Fruit fly (Drosophila melanogaster): ENCODE results near the gene Tim9a.

The Tim9a gene

dm6 chrX:13395988-13396377, 11.0 kb downstream of the Tim9a start:
- TF ChIP-seq fd96Ca (GFP tag; IDR thresholded peaks at IDR 0.05): peak; percentile 60; the same call in 1 of the 3 replicates
- peak; percentile 50; the same call in 1 of the 2 replicates for TF ChIP-seq Ets98B (GFP tag; IDR thresholded peaks at IDR 0.05)
- no peak for TF ChIP-seq CG15710 (tag; optimal IDR thresholded peaks at IDR 0.05)
- TF ChIP-seq CG12605 (GFP tag; IDR thresholded peaks at IDR 0.05): peak; percentile 42; the same call in 1 of the 2 replicates
- no peak for TF ChIP-seq CG13204 (GFP tag; optimal IDR thresholded peaks at IDR 0.05)
- no peak for TF ChIP-seq CG14655 (GFP tag; optimal IDR thresholded peaks at IDR 0.05)
- TF ChIP-seq CG32121 (GFP tag; IDR thresholded peaks at IDR 0.05): peak; percentile 70
- TF ChIP-seq CG8159 (tag; optimal IDR thresholded peaks at IDR 0.05): no peak
- TF ChIP-seq CG17806 (tag; optimal IDR thresholded peaks at IDR 0.05): no peak
- TF ChIP-seq rn (GFP tag; IDR thresholded peaks at IDR 0.05): 0 out of 2 replicates have a peak, but pooled peaks have one; percentile 51
- peak; percentile 73 for TF ChIP-seq CG4496 (GFP tag; IDR thresholded peaks at IDR 0.05)
- TF ChIP-seq Snoo (tag; optimal IDR thresholded peaks at IDR 0.05): no peak

DNA sequence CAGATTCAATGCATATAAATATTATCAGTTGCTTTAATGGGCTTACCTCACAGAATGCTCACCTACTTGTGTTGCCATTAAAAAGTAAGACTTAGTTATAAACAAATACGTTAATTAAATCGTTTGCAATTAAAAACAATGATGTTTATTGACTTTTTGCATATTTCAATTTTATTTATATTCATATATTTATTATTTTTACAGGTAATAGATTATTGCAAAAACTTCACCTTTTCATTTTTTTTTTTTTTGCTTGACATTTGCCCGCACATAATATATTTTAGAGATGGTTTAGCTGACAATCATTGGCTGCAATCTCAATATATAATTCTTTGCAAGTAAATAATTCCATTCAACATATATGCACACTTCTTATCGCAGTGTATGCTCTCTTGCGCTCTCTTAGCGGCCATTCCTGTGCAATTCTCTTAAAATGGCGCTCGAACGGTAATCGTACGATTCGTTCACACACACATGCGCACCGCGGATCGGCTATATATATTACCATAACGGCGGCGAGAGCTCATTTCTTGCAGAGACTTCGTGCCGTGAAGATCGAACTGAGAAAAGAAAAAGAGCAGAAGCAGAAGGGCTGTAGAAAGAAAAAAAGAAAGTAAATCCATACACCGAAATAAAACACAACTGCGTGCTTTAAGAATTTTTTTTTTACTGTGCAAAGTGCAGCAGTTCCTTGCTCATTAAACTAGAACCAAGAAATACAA, 11.5 kb downstream of the Tim9a start, which contains the start of gene Bcat:
TSS of gene Bcat (plus strand) at position 522 of the 722 bp plus-strand sequence.
- peak; percentile 27 for TF ChIP-seq EcR (GFP tag; optimal IDR thresholded peaks at IDR 0.05)
- TF ChIP-seq Snoo (tag; optimal IDR thresholded peaks at IDR 0.05): peak; percentile 82
- peak; percentile 52 for TF ChIP-seq CG8159 (tag; optimal IDR thresholded peaks at IDR 0.05)
- no peak for TF ChIP-seq CG10348 (GFP tag; IDR thresholded peaks at IDR 0.05)
- TF ChIP-seq CG14655 (GFP tag; optimal IDR thresholded peaks at IDR 0.05): peak; percentile 78
- TF ChIP-seq CG15710 (tag; optimal IDR thresholded peaks at IDR 0.05): peak; percentile 48
- no peak for TF ChIP-seq CG13204 (GFP tag; optimal IDR thresholded peaks at IDR 0.05)
- no peak for TF ChIP-seq gl (tag; optimal IDR thresholded peaks at IDR 0.05)
- peak; percentile 62 for TF ChIP-seq Pif1B (GFP tag; optimal IDR thresholded peaks at IDR 0.05)
- peak; percentile 51; the same call in 1 of the 2 replicates for TF ChIP-seq CG12605 (GFP tag; IDR thresholded peaks at IDR 0.05)
- no peak; the same call in 1 of the 2 replicates for TF ChIP-seq Ets98B (GFP tag; IDR thresholded peaks at IDR 0.05)
- peak; percentile 46 for TF ChIP-seq CG17806 (tag; optimal IDR thresholded peaks at IDR 0.05)
- TF ChIP-seq rn (GFP tag; IDR thresholded peaks at IDR 0.05): no peak
- peak; percentile 31 for TF ChIP-seq D1 (tag; optimal IDR thresholded peaks at IDR 0.05)
- no peak for TF ChIP-seq Pif1A (GFP tag; optimal IDR thresholded peaks at IDR 0.05)
- TF ChIP-seq CG9948 (tag; optimal IDR thresholded peaks at IDR 0.05): peak; percentile 49
- peak; percentile 3 for TF ChIP-seq CG34367 (tag; optimal IDR thresholded peaks at IDR 0.05)
- TF ChIP-seq CG32121 (GFP tag; IDR thresholded peaks at IDR 0.05): peak; percentile 57; the same call in 1 of the 2 replicates
- TF ChIP-seq fd96Ca (GFP tag; IDR thresholded peaks at IDR 0.05): peak; percentile 53; the same call in 1 of the 3 replicates
- TF ChIP-seq CG4496 (GFP tag; IDR thresholded peaks at IDR 0.05): peak; percentile 64; the same call in 2 of the 3 replicates
- TF ChIP-seq CG8301 (tag; optimal IDR thresholded peaks at IDR 0.05): peak; percentile 57

DNA sequence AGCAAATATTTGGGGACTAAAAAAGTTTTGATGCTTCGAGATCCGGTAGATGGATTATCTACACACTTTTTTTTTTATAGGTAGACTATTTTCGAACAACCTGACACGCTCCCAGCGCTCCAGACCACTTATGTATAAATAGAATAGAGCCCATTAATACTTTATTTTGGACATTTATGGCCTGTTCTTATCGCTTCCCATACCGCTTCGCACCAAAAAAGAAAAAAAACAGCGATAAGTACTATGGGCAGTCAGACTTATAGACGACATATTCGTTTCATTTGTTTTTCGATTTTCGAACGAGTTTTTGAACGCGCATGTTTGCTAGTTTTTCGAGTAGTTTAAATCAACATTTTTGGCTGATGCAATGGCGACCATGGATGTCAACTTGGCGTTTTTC, 12.6 kb downstream of the Tim9a start:
- TF ChIP-seq CG12605 (GFP tag; IDR thresholded peaks at IDR 0.05) (no peak), CG32121 (GFP tag; IDR thresholded peaks at IDR 0.05) (no peak), CG13204 (GFP tag; optimal IDR thresholded peaks at IDR 0.05) (no peak), CG10348 (GFP tag; IDR thresholded peaks at IDR 0.05) (no peak), Snoo (tag; optimal IDR thresholded peaks at IDR 0.05) (no peak), Pif1A (GFP tag; optimal IDR thresholded peaks at IDR 0.05) (no peak), CG9948 (tag; optimal IDR thresholded peaks at IDR 0.05) (no peak), CG34367 (tag; optimal IDR thresholded peaks at IDR 0.05) (no peak), CG8301 (tag; optimal IDR thresholded peaks at IDR 0.05) (no peak), Ets98B (GFP tag; IDR thresholded peaks at IDR 0.05) (no peak), CG8159 (tag; optimal IDR thresholded peaks at IDR 0.05) (no peak), rn (GFP tag; IDR thresholded peaks at IDR 0.05) (no peak), CG17806 (tag; optimal IDR thresholded peaks at IDR 0.05) (no peak), fd96Ca (GFP tag; IDR thresholded peaks at IDR 0.05) (no peak), D1 (tag; optimal IDR thresholded peaks at IDR 0.05) (no peak), Pif1B (GFP tag; optimal IDR thresholded peaks at IDR 0.05) (no peak)

dm6 chrX:13401245-13401644, 16.2 kb downstream of the Tim9a start:
- no peak for TF ChIP-seq Ets98B (GFP tag; IDR thresholded peaks at IDR 0.05)
- peak; percentile 40; the same call in 1 of the 3 replicates for TF ChIP-seq CG4496 (GFP tag; IDR thresholded peaks at IDR 0.05)

dm6 chrX:13402763-13403162, 17.8 kb downstream of the Tim9a start, which contains the start of gene CG12725:
Gene CG12725 (minus strand): TSS chrX:13402863.
- TF ChIP-seq gl (tag; optimal IDR thresholded peaks at IDR 0.05): no peak
- TF ChIP-seq D1 (tag; optimal IDR thresholded peaks at IDR 0.05): no peak
- TF ChIP-seq CG34367 (tag; optimal IDR thresholded peaks at IDR 0.05): no peak
- no peak for TF ChIP-seq CG15710 (tag; optimal IDR thresholded peaks at IDR 0.05)
- no peak for TF ChIP-seq CG14655 (GFP tag; optimal IDR thresholded peaks at IDR 0.05)
- no peak for TF ChIP-seq CG12605 (GFP tag; IDR thresholded peaks at IDR 0.05)
- no peak for TF ChIP-seq rn (GFP tag; IDR thresholded peaks at IDR 0.05)
- no peak for TF ChIP-seq Pif1A (GFP tag; optimal IDR thresholded peaks at IDR 0.05)
- TF ChIP-seq CG4496 (GFP tag; IDR thresholded peaks at IDR 0.05): no peak
- no peak for TF ChIP-seq EcR (GFP tag; optimal IDR thresholded peaks at IDR 0.05)
- TF ChIP-seq Pif1B (GFP tag; optimal IDR thresholded peaks at IDR 0.05): no peak
- TF ChIP-seq Snoo (tag; optimal IDR thresholded peaks at IDR 0.05): no peak

- TF ChIP-seq gl (tag; optimal IDR thresholded peaks at IDR 0.05) (peak; percentile 15), Pif1B (GFP tag; optimal IDR thresholded peaks at IDR 0.05) (no peak), Pif1A (GFP tag; optimal IDR thresholded peaks at IDR 0.05) (no peak), CG8301 (tag; optimal IDR thresholded peaks at IDR 0.05) (no peak), CG8159 (tag; optimal IDR thresholded peaks at IDR 0.05) (no peak), Ets98B (GFP tag; IDR thresholded peaks at IDR 0.05) (peak; percentile 6; the same call in 1 of the 2 replicates), rn (GFP tag; IDR thresholded peaks at IDR 0.05) (no peak), CG10348 (GFP tag; IDR thresholded peaks at IDR 0.05) (no peak), CG12605 (GFP tag; IDR thresholded peaks at IDR 0.05) (peak; percentile 24; the same call in 1 of the 2 replicates), EcR (GFP tag; optimal IDR thresholded peaks at IDR 0.05) (peak; percentile 68), Snoo (tag; optimal IDR thresholded peaks at IDR 0.05) (no peak), CG14655 (GFP tag; optimal IDR thresholded peaks at IDR 0.05) (no peak), CG13204 (GFP tag; optimal IDR thresholded peaks at IDR 0.05) (no peak), CG9948 (tag; optimal IDR thresholded peaks at IDR 0.05) (no peak)
Measured at dm6 chrX:13403553-13403952, 18.5 kb downstream of the Tim9a start.

Data from whole organism, pupa.